Fruit fly (Drosophila melanogaster) Kc167 (cell line): ENCODE measurements around the gene LSm-4.

Source experiments
- Myc ChIP-seq: fragments of >200 bp; optimal IDR thresholded peaks from 2 replicates; lab custom pipeline; 2017; ENCODE audit warnings: missing external identifiers
- Sin3A ChIP-seq: fragments of >200 bp; optimal IDR thresholded peaks from 2 replicates; lab custom pipeline; 2018; ENCODE audit warnings: missing external identifiers
- h ChIP-seq: fragments of >200 bp; optimal IDR thresholded peaks from 3 replicates; lab custom pipeline; 2018; ENCODE audit warnings: missing external identifiers
- insv ChIP-seq: fragments of >200 bp; optimal IDR thresholded peaks from 3 replicates; lab custom pipeline; 2018; ENCODE audit warnings: missing external identifiers
- psq ChIP-seq: fragments of >200 bp; optimal IDR thresholded peaks from 2 replicates; lab custom pipeline; 2017; ENCODE audit warnings: missing external identifiers
- ttk ChIP-seq: sonication (Bioruptor generic); optimal IDR thresholded peaks from 2 replicates; lab custom pipeline; 2017; ENCODE audit warnings: missing external identifiers

LSm-4 gene

DNA sequence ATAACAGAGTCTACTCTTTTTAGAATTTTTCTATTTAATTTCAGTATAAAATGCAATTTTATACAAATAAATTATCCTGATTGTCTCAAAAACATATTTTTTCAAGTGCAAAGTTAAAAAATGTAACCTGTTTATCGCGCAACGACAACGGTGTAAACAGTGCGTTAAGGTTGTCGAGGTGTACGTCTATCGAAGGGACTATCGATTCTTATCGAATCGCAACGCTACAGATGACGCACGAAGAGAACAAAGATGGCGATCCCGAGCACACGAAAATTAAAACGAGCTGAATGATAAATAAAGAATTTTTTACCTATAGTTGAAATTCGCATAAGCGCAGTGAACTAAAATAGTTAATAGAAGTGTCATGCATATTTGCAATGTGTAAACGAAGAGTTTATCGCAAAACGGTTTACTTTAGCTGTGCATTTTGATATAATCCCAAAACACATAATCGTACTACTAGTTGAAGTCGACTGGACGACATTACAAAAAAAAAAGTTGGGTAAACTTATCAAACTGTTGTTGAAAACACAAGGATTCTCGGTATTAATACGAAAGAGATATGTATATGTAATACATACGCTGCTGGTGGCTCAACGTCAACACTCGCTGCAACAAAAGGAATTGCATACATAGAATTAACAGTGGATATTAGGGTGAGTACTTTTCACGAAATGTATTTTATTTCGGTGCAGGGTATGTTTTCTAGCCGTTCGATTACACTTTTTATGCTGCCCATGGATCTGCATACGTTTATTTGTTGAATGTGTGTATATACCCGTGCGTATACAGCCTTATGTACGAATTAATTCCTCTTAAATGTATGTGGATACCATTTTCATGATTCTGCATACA is 16.9 kb downstream of the LSm-4 start, which contains the start of gene da:
TSS of gene da (plus strand) at position 237 of the 858 bp plus-strand sequence.
- no peak for TF ChIP-seq Myc
- TF ChIP-seq psq (lab: Kevin White, UChicago) = no peak
- no peak for TF ChIP-seq h (lab: Kevin White, UChicago)
- TF ChIP-seq Sin3A = no peak
- no peak for TF ChIP-seq ttk (lab: Kevin White, UChicago)
- TF ChIP-seq insv (lab: Kevin White, UChicago) = no peak

DNA sequence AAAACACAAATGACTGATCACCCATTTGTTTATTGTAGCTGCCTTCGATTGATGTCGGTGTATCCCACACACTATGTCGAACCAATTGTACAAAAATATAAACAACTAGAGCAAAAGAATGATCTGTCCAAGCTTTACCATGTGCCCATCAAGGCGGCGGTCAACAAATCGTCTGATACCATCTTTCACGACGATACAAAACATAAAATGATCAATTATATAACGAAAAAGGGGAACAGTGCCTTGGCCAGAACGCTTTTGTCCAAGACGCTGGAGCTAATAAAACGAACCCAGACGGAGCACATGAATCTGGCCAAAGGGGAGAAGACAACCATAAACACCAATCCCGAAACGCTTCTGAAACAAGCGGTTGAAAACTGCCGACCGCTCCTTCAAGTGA is 18.2 kb downstream of the LSm-4 start:
- TF ChIP-seq Myc = no peak
- no peak for TF ChIP-seq Sin3A
- TF ChIP-seq h (lab: Kevin White, UChicago) = no peak
- no peak for TF ChIP-seq insv (lab: Kevin White, UChicago)
- TF ChIP-seq psq (lab: Kevin White, UChicago) = no peak
- no peak for TF ChIP-seq ttk (lab: Kevin White, UChicago)

DNA sequence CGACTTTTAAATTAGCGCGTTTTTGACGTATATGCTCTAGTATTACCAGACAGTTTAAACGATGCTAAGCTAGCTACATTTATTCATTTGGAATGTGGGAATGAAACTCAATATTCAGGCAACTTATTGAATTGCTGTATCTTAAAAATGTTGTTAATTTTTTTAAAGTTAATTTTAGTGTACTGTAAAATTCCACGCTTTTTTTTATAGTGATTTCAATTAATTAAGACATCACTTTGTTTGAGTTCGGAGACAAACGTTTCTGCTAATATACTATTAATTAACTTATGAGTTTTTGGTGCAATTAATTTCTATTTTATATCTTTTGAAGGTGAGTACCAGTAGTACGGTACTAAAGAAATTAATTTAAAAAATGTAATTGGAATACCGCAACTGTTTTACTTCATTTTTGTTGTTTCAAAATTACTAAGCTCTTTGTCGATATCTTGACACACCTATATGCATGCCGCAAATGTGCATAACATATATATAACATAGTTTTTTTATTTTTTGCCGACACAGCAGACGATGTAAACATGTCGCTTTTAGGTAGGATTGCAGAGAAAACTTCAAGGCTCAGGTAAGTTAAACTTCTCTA is 18.7 kb downstream of the LSm-4 start, which contains the start of the genes Cdk1 and mRpS7:
TSS of gene Cdk1 (minus strand) at position 55 of the 598 bp plus-strand sequence.
TSS of gene mRpS7 (plus strand) at position 455 of the 598 bp plus-strand sequence.
- no peak for TF ChIP-seq ttk (lab: Kevin White, UChicago)
- TF ChIP-seq insv (lab: Kevin White, UChicago) = no peak
- TF ChIP-seq Myc = no peak
- no peak for TF ChIP-seq Sin3A
- TF ChIP-seq h (lab: Kevin White, UChicago) = no peak
- TF ChIP-seq psq (lab: Kevin White, UChicago) = no peak

DNA sequence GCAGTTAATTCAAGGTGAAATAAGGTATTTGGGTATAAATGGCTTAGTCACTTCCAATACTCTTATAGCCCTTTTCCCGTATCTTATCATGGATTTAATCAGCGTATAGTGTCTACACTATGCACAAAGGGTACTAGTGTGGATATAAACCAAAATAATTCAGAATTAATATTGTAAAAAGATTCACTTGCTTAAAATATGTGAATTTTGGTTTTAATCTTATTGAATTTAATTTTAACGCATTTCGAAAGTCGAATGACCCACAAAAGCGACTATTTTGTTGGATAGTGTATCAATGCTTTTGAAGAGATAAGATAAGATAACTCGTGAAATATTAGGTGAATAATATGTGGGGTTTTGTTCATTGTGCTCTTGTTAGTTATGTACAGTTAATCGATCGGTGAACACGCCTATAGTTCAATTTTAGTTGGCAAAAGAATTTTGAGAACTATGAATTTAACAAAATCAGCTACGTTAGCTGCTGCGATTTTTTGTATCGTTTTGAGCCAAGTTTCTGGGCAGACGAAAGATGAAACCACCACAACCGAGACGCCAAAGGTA is 23.0 kb downstream of the LSm-4 start, which contains the start of gene CG5096:
TSS of gene CG5096 (plus strand) at position 374 of the 561 bp plus-strand sequence.
- TF ChIP-seq Sin3A = no peak
- TF ChIP-seq insv (lab: Kevin White, UChicago) = no peak
- TF ChIP-seq psq (lab: Kevin White, UChicago) = no peak
- no peak for TF ChIP-seq ttk (lab: Kevin White, UChicago)
- TF ChIP-seq Myc = no peak
- no peak for TF ChIP-seq h (lab: Kevin White, UChicago)

DNA sequence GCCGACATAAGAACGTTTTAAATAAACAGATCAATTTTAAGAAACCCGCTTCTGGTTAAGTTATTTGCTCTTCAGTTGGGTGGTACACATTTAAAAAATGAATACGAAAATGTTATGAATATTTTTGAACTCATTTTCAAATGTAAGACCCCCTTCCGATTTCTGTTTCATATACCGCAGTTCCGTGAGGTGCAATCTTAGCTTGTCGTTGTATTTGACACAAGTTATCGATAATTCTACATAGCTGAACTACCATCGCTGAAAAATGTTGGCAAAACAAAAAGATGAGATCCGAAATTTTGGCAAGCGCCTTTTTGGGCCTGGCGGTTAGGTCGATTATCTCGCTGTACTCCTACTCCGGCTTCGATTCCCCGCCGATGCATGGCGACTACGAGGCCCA is 25.1 kb downstream of the LSm-4 start, which contains the start of gene gny:
TSS of gene gny (plus strand) at position 239 of the 400 bp plus-strand sequence.
- TF ChIP-seq h (lab: Kevin White, UChicago) (no peak), psq (lab: Kevin White, UChicago) (no peak), ttk (lab: Kevin White, UChicago) (no peak), insv (lab: Kevin White, UChicago) (no peak), Myc (no peak), Sin3A (no peak)

DNA sequence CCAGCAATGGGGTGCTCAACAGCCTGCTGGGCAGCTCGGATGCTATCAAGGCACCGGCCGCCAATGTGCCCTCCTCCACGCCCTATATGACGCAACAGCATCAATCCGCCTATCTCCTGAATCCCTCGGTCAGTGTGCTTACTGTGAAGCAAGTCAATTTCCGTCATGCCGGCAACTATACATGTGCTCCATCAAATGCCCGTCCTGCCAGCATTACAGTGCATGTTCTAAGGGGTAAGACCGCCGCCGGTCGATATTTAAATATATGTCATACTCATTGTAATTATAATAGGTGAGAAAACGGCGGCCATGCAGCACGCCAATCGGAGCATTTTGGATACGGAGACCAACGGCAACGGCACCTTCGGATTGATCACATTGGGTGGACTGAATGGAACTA is 26.4 kb downstream of the LSm-4 start:
- no peak for TF ChIP-seq Myc
- TF ChIP-seq insv (lab: Kevin White, UChicago) = no peak
- no peak for TF ChIP-seq Sin3A
- TF ChIP-seq ttk (lab: Kevin White, UChicago) = no peak
- no peak for TF ChIP-seq h (lab: Kevin White, UChicago)
- no peak for TF ChIP-seq psq (lab: Kevin White, UChicago)

DNA sequence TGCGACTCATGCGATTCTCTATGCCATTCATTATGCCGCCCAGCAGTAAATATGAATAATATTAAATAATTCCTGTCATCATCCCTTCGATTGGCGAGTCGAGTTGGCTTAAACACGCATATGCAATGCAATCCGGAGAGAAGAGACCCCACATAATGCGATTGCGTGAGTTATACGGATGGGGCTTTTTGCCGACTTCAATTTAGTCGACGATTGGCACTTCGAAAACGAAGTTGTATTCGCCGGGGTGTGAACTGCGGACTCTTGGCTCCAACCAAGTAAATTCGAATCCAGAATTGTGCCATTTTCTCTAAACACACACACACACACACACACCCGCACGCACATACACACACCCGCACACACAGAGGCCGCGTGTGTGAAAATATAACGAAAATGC is 28.7 kb downstream of the LSm-4 start:
- TF ChIP-seq insv (lab: Kevin White, UChicago) (no peak), psq (lab: Kevin White, UChicago) (no peak), ttk (lab: Kevin White, UChicago) (no peak), h (lab: Kevin White, UChicago) (no peak), Sin3A (no peak), Myc (no peak)

DNA sequence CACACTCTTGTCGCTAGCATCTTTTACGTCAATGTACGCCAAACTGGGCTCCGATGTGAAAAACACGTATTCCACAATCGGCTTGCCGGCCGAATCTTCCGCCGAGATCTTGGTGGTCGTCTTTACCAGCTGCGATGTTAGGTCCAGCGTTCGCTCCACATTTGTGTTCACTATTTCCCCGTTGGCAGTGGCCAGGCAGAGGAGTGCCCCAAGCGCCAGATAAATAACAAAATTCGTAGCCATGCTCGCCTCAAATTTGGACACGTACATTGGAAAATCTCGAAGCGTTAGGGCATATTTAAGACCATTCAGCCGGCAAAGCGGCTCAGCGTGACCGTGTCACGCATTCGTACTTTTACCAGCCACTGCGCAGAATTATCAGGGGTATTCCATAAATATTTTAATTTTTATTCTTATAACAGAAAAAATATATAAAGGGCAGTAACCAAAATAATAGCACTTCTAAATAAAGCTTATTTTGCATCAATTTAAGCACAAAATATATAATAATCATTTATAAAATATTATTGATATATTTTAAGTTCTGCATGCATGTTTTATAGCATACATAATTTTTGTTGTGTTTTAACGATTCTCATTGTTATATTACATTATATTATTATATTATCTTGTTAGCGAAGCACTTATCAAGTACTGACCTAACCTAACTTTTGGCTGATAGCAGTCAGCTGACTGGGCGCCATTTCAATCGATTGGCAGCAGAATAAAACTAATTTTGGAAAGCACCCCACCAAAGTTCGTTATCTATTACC is 29.4 kb downstream of the LSm-4 start, which contains the start of the genes CG33303 and dpr19:
TSS of gene CG33303 (minus strand) at position 294 of the 773 bp plus-strand sequence.
TSS of gene dpr19 (plus strand) at position 705 of the 773 bp plus-strand sequence.
- TF ChIP-seq Sin3A (no peak), psq (lab: Kevin White, UChicago) (no peak)

DNA sequence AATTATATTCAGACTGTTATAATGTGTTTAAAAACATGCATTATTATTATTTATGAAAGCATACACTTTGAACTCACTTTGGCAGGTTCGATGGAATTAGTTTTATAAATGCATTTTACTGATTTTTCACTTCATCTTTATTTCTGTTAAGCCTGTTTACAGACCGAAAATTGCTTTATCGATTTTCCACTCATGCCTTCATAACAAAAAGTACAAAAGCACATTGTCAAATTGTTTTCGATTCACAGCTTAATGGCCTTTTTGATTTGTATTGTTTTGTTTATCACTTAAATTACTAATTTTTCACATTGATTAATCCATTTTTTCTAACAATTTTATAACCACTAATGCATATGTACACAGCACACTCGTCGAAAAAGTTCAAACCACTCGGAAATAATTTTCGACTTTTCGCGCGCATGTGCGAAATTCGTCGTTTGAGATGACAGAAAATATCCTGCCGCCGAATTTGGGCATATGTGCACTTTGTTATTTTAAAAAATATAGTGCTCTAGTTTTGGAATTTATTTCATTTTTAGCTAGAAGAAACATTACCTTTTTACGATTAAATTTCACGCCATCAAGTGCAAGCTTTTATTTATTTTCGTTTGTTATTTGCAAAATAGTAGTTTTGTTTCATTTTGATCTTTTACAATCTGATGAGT is 31.3 kb downstream of the LSm-4 start, which contains the start of gene rho-5:
TSS of gene rho-5 (minus strand) at position 296 of the 665 bp plus-strand sequence.
- TF ChIP-seq h (lab: Kevin White, UChicago) = no peak
- no peak for TF ChIP-seq Sin3A
- TF ChIP-seq ttk (lab: Kevin White, UChicago) = no peak
- TF ChIP-seq insv (lab: Kevin White, UChicago) = no peak

DNA sequence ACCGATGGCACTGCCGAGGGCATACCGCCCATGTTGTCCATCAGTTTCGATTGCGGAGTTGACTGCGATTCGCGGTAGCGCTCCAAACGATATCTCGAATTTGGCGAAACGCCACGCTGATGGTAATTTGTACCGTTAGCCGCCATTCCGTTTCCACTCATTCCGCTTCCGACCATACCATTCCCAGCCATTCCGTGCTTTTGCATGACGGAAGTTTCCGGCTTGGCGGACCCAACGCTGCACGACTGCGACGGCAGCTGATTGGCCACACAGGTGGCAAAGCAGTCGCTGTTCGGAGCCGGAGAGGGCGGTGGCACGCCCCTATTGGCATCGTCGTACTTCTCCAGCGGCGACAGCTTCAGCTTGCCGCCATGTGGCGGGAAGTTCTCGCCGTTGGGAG is 32.7 kb downstream of the LSm-4 start:
- no peak for TF ChIP-seq insv (lab: Kevin White, UChicago)
- TF ChIP-seq psq (lab: Kevin White, UChicago) = no peak
- TF ChIP-seq h (lab: Kevin White, UChicago) = no peak
- no peak for TF ChIP-seq ttk (lab: Kevin White, UChicago)

DNA sequence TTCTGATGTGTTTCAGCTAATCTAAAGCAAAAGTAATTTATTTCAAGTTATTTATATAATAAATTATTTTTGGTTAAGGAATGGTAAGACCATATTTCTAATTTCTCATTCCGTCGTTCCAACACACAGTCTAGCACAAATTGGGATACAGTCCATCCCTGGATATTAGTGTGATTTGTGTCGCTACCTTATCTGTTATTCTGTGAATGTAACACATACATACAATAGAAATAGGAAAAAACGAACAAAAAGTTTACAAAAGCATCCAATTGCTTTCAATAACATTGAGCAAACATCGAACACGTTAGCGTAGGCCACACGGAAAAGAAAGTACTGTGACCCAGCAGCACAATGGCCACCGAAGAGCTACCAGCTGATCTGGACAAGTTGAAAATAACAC is 38.5 kb downstream of the LSm-4 start, which contains the start of gene CG5056:
TSS of gene CG5056 (plus strand) at position 168 of the 400 bp plus-strand sequence.
- TF ChIP-seq Myc = no peak
- no peak for TF ChIP-seq ttk (lab: Kevin White, UChicago)
- TF ChIP-seq h (lab: Kevin White, UChicago) = no peak
- no peak for TF ChIP-seq psq (lab: Kevin White, UChicago)
- TF ChIP-seq insv (lab: Kevin White, UChicago) = no peak
- no peak for TF ChIP-seq Sin3A
